Fruit fly (Drosophila melanogaster) whole organism, embryonic: ENCODE data around the gene CG46042.

Source experiments
- Asciz ChIP-seq: fragments of 200-800 bp; sonication (Bioruptor generic); optimal IDR thresholded peaks from 2 replicates; lab custom pipeline; 2017; ENCODE audit warnings: missing biosample characterization, mild to moderate bottlenecking, missing genetic modification characterization, missing genetic modification reagents
- Atf3 ChIP-seq: fragments of 200-800 bp; sonication (Bioruptor generic); optimal IDR thresholded peaks from 3 replicates; lab custom pipeline; 2016; ENCODE audit warnings: missing biosample characterization, missing genetic modification characterization
- Atf6 ChIP-seq: fragments of 200-800 bp; sonication (Bioruptor generic); IDR thresholded peaks from 2 replicates; pipeline ENCODE4 v1.3.6; 2022; ENCODE audit warnings: missing biosample characterization, missing genetic modification characterization
- BtbVII ChIP-seq: fragments of 200-800 bp; sonication (Bioruptor generic); optimal IDR thresholded peaks from 3 replicates; lab custom pipeline; 2017; ENCODE audit warnings: missing biosample characterization, mild to moderate bottlenecking, missing genetic modification characterization
- C15 ChIP-seq: fragments of 200-800 bp; sonication (Bioruptor generic); IDR thresholded peaks from 3 replicates; pipeline ENCODE4 v1.3.6; 2022; ENCODE audit warnings: missing biosample characterization, missing genetic modification characterization
- CG10565 ChIP-seq: fragments of 200-800 bp; sonication (Bioruptor generic); optimal IDR thresholded peaks from 3 replicates; lab custom pipeline; 2016; ENCODE audit warnings: missing biosample characterization, mild to moderate bottlenecking, missing genetic modification characterization
- CG11695 ChIP-seq: fragments of 200-800 bp; sonication (Bioruptor generic); IDR thresholded peaks from 3 replicates; pipeline ENCODE4 v1.3.6; 2022; ENCODE audit warnings: missing biosample characterization, missing genetic modification characterization
- CG13624 ChIP-seq: fragments of 200-800 bp; sonication (Bioruptor generic); optimal IDR thresholded peaks from 2 replicates; lab custom pipeline; 2016; ENCODE audit warnings: missing biosample characterization, missing genetic modification characterization
- CG14014 ChIP-seq: fragments of 200-800 bp; sonication (Bioruptor generic); IDR thresholded peaks from 2 replicates; pipeline ENCODE4 v1.3.6; 2022; ENCODE audit warnings: missing biosample characterization, missing genetic modification characterization
- CG14965 ChIP-seq: fragments of 200-800 bp; sonication (Bioruptor generic); optimal IDR thresholded peaks from 2 replicates; lab custom pipeline; 2016; ENCODE audit warnings: missing biosample characterization, missing genetic modification characterization, borderline replicate concordance
- CG16863 ChIP-seq: fragments of 200-800 bp; sonication (Bioruptor generic); optimal IDR thresholded peaks from 3 replicates; lab custom pipeline; 2016; ENCODE audit warnings: missing biosample characterization, missing genetic modification characterization
- CG17328 ChIP-seq: fragments of 200-800 bp; sonication (Bioruptor generic); IDR thresholded peaks from 2 replicates; pipeline ENCODE4 v1.3.6; 2022; ENCODE audit warnings: missing biosample characterization, missing genetic modification characterization
- CG17361 ChIP-seq: fragments of 200-800 bp; sonication (Bioruptor generic); IDR thresholded peaks from 3 replicates; pipeline ENCODE4 v1.3.6; 2022; ENCODE audit warnings: missing biosample characterization, missing genetic modification characterization
- CG2678 ChIP-seq: fragments of 200-800 bp; sonication (Bioruptor generic); optimal IDR thresholded peaks from 3 replicates; lab custom pipeline; 2019; ENCODE audit warnings: missing biosample characterization, mild to moderate bottlenecking, missing genetic modification characterization, moderate library complexity
- CG2712 ChIP-seq: fragments of 200-800 bp; optimal IDR thresholded peaks from 3 replicates; lab custom pipeline; 2019; ENCODE audit warnings: missing biosample characterization, mild to moderate bottlenecking, missing genetic modification characterization, moderate library complexity
- CG32767 ChIP-seq: fragments of 200-800 bp; sonication (Bioruptor generic); IDR thresholded peaks from 2 replicates; pipeline ENCODE4 v1.3.6; 2022; ENCODE audit warnings: missing biosample characterization, missing genetic modification characterization
- CG3838 ChIP-seq: fragments of 200-800 bp; sonication (Bioruptor generic); optimal IDR thresholded peaks from 3 replicates; lab custom pipeline; 2016; ENCODE audit warnings: missing biosample characterization, missing genetic modification characterization
- CG4820 ChIP-seq: fragments of 200-800 bp; sonication (Bioruptor generic); optimal IDR thresholded peaks from 3 replicates; lab custom pipeline; 2016; ENCODE audit warnings: missing biosample characterization, missing genetic modification characterization
- CG4854 ChIP-seq: fragments of 200-800 bp; sonication (Bioruptor generic); optimal IDR thresholded peaks from 2 replicates; lab custom pipeline; 2016; ENCODE audit warnings: missing biosample characterization, missing genetic modification characterization, inconsistent platforms
- CG7357 ChIP-seq: fragments of 200-800 bp; sonication (Bioruptor generic); IDR thresholded peaks from 3 replicates; pipeline ENCODE4 v1.3.6; 2022; ENCODE audit warnings: missing biosample characterization, missing genetic modification characterization
- CG7556 ChIP-seq: fragments of 200-800 bp; sonication (Bioruptor generic); optimal IDR thresholded peaks from 2 replicates; lab custom pipeline; 2017; ENCODE audit warnings: missing biosample characterization, mild to moderate bottlenecking, missing genetic modification characterization
- CG7987 ChIP-seq: fragments of 200-800 bp; sonication (Bioruptor generic); optimal IDR thresholded peaks from 2 replicates; lab custom pipeline; 2018; ENCODE audit warnings: missing biosample characterization, mild to moderate bottlenecking, missing genetic modification characterization, moderate library complexity
- CG8089 ChIP-seq: fragments of 200-800 bp; sonication (Bioruptor generic); optimal IDR thresholded peaks from 3 replicates; lab custom pipeline; 2016; ENCODE audit warnings: missing biosample characterization, missing genetic modification characterization
- CG8359 ChIP-seq: fragments of 200-800 bp; sonication (Bioruptor generic); optimal IDR thresholded peaks from 2 replicates; lab custom pipeline; 2017; ENCODE audit warnings: missing biosample characterization, mild to moderate bottlenecking, missing genetic modification characterization, borderline replicate concordance
- CG8944 ChIP-seq: fragments of 200-800 bp; sonication (Bioruptor generic); optimal IDR thresholded peaks from 3 replicates; lab custom pipeline; 2016; ENCODE audit warnings: missing biosample characterization, missing genetic modification characterization
- Dfd ChIP-seq, 2 experiments: fragments of >200 bp; optimal IDR thresholded peaks; 2 replicates each; lab custom pipeline; 2017; ENCODE audit warnings: missing biosample characterization in 2 of 2, missing genetic modification characterization in 2 of 2
- ERR ChIP-seq: fragments of 200-800 bp; sonication (Bioruptor generic); optimal IDR thresholded peaks from 2 replicates; lab custom pipeline; 2016; ENCODE audit warnings: missing biosample characterization, missing genetic modification characterization
- Fer1 ChIP-seq: fragments of 200-800 bp; sonication (Bioruptor generic); optimal IDR thresholded peaks from 2 replicates; lab custom pipeline; 2017; ENCODE audit warnings: missing biosample characterization, mild to moderate bottlenecking, missing genetic modification characterization
- Fer2 ChIP-seq: fragments of 200-800 bp; sonication (Bioruptor generic); optimal IDR thresholded peaks from 2 replicates; lab custom pipeline; 2018; ENCODE audit warnings: missing biosample characterization, mild to moderate bottlenecking, missing genetic modification characterization, moderate library complexity
- HLH54F ChIP-seq: fragments of 200-800 bp; sonication (Bioruptor generic); optimal IDR thresholded peaks from 3 replicates; lab custom pipeline; 2016; ENCODE audit warnings: missing biosample characterization, missing genetic modification characterization
- Lim3 ChIP-seq: fragments of 200-800 bp; sonication (Bioruptor generic); IDR thresholded peaks from 2 replicates; pipeline ENCODE4 v1.3.6; 2022; ENCODE audit warnings: missing biosample characterization, missing genetic modification characterization
- MTF-1 ChIP-seq: fragments of 200-800 bp; sonication (Bioruptor generic); optimal IDR thresholded peaks from 2 replicates; lab custom pipeline; 2018; ENCODE audit warnings: missing biosample characterization, mild to moderate bottlenecking, missing genetic modification characterization, borderline replicate concordance
- Nf-YA ChIP-seq: fragments of 200-800 bp; sonication (Bioruptor generic); IDR thresholded peaks from 2 replicates; pipeline ENCODE4 v1.3.6; 2022; ENCODE audit warnings: missing biosample characterization, missing genetic modification characterization
- Scr ChIP-seq: fragments of 200-800 bp; sonication (Bioruptor generic); IDR thresholded peaks from 2 replicates; pipeline ENCODE4 v1.3.6; 2022; ENCODE audit warnings: missing biosample characterization, missing genetic modification characterization; ENCODE audit not compliant: partially characterized antibody
- Sry-δ ChIP-seq: fragments of 200-800 bp; sonication (Bioruptor generic); optimal IDR thresholded peaks from 2 replicates; lab custom pipeline; 2016; ENCODE audit warnings: missing biosample characterization, missing genetic modification characterization
- Xbp1 ChIP-seq: fragments of 200-800 bp; sonication (Bioruptor generic); optimal IDR thresholded peaks from 3 replicates; lab custom pipeline; 2016; ENCODE audit warnings: missing biosample characterization, mild to moderate bottlenecking, missing genetic modification characterization
- ase ChIP-seq: fragments of 200-800 bp; sonication (Bioruptor generic); IDR thresholded peaks from 3 replicates; pipeline ENCODE4 v1.3.6; 2022; ENCODE audit warnings: missing biosample characterization, missing genetic modification characterization
- croc ChIP-seq: fragments of 200-800 bp; sonication (Bioruptor generic); conservative IDR thresholded peaks from 3 replicates; pipeline ENCODE4 v1.3.6; 2022; ENCODE audit warnings: missing biosample characterization, missing genetic modification characterization
- dysf ChIP-seq: fragments of 200-800 bp; sonication (Bioruptor generic); IDR thresholded peaks from 3 replicates; pipeline ENCODE4 v1.3.6; 2022; ENCODE audit warnings: missing biosample characterization, missing genetic modification characterization
- grn ChIP-seq: fragments of 200-800 bp; sonication (Bioruptor generic); optimal IDR thresholded peaks from 3 replicates; lab custom pipeline; 2017; ENCODE audit warnings: missing biosample characterization, missing genetic modification characterization
- ham ChIP-seq: fragments of 200-800 bp; sonication (Bioruptor generic); IDR thresholded peaks from 2 replicates; pipeline ENCODE4 v1.3.6; 2022; ENCODE audit warnings: missing biosample characterization, missing genetic modification characterization
- kah ChIP-seq: fragments of 200-800 bp; sonication (Bioruptor generic); optimal IDR thresholded peaks from 2 replicates; lab custom pipeline; 2018; ENCODE audit warnings: missing biosample characterization, mild to moderate bottlenecking, missing genetic modification characterization
- ken ChIP-seq: fragments of 200-800 bp; sonication (Bioruptor generic); IDR thresholded peaks from 3 replicates; pipeline ENCODE4 v1.3.6; 2022; ENCODE audit warnings: missing biosample characterization, missing genetic modification characterization
- lbe ChIP-seq: fragments of 200-800 bp; sonication (Bioruptor generic); optimal IDR thresholded peaks from 2 replicates; lab custom pipeline; 2016; ENCODE audit warnings: missing biosample characterization, mild to moderate bottlenecking, missing genetic modification characterization
- lov ChIP-seq, 2 experiments: fragments of 200-800 bp in 1 of 2; fragments of >200 bp in 1 of 2; sonication (Bioruptor generic) in 1 of 2; IDR thresholded peaks in 1 of 2; optimal IDR thresholded peaks in 1 of 2; 2 replicates in 1 of 2; 3 replicates in 1 of 2; pipeline versions ENCODE4 v1.3.6 to Lab custom; 2017 to 2022; ENCODE audit warnings: missing biosample characterization in 1 of 2, missing genetic modification characterization in 1 of 2
- nerfin-1 ChIP-seq: fragments of 200-800 bp; sonication (Bioruptor generic); optimal IDR thresholded peaks from 3 replicates; lab custom pipeline; 2019; ENCODE audit warnings: missing biosample characterization, mild to moderate bottlenecking, missing genetic modification characterization, moderate library complexity
- nmo ChIP-seq: fragments of 200-800 bp; sonication (Bioruptor generic); optimal IDR thresholded peaks from 2 replicates; lab custom pipeline; 2018; ENCODE audit warnings: missing biosample characterization, mild to moderate bottlenecking, missing genetic modification characterization, moderate library complexity
- org-1 ChIP-seq: fragments of 200-800 bp; sonication (Bioruptor generic); optimal IDR thresholded peaks from 2 replicates; lab custom pipeline; 2017; ENCODE audit warnings: missing biosample characterization, missing genetic modification characterization
- peb ChIP-seq: fragments of 200-800 bp; sonication (Bioruptor generic); IDR thresholded peaks from 2 replicates; pipeline ENCODE4 v1.3.6; 2022; ENCODE audit warnings: missing biosample characterization, missing genetic modification characterization
- pzg ChIP-seq: fragments of 200-800 bp; sonication (Bioruptor generic); optimal IDR thresholded peaks from 3 replicates; lab custom pipeline; 2018; ENCODE audit warnings: missing biosample characterization, mild to moderate bottlenecking, missing genetic modification characterization, moderate library complexity
- vvl ChIP-seq: fragments of 200-800 bp; sonication (Bioruptor generic); IDR thresholded peaks from 2 replicates; pipeline ENCODE4 v1.3.6; 2022; ENCODE audit warnings: missing biosample characterization, missing genetic modification characterization
- wdn ChIP-seq: fragments of 200-800 bp; sonication (Bioruptor generic); IDR thresholded peaks from 2 replicates; pipeline ENCODE4 v1.3.6; 2022; ENCODE audit warnings: missing biosample characterization, missing genetic modification characterization

Gene CG46042

dm6 chr3R:19924331-19924730 lies 17.9 kb downstream of the CG46042 start (continued):
- TF ChIP-seq kah (GFP tag; lab: Kevin White, UChicago): no peak
- peak; percentile 14 for TF ChIP-seq grn (GFP tag; lab: Kevin White, UChicago)
- TF ChIP-seq Sry-δ (GFP tag; lab: Kevin White, UChicago): no peak
- TF ChIP-seq HLH54F (GFP tag; lab: Kevin White, UChicago): no peak
- no peak for TF ChIP-seq Xbp1
- TF ChIP-seq Lim3 (GFP tag; lab: Robert Waterston, UW): no peak
- no peak for TF ChIP-seq peb
- TF ChIP-seq CG10565: no peak
- no peak for TF ChIP-seq pzg (GFP tag; lab: Kevin White, UChicago)
- peak; percentile 22 for TF ChIP-seq Asciz (GFP tag; lab: Kevin White, UChicago)
- TF ChIP-seq Fer1: no peak
- no peak for TF ChIP-seq ase (GFP tag; lab: Robert Waterston, UW)
- no peak for TF ChIP-seq CG2678
- no peak for TF ChIP-seq vvl (GFP tag; lab: Robert Waterston, UW)
- no peak for TF ChIP-seq lbe (GFP tag; lab: Kevin White, UChicago)
- no peak for TF ChIP-seq CG7987 (GFP tag; lab: Kevin White, UChicago)
- no peak for TF ChIP-seq croc (GFP tag; lab: Robert Waterston, UW)
- TF ChIP-seq dysf (GFP tag; lab: Robert Waterston, UW): no peak
- no peak for TF ChIP-seq Scr (GFP tag; lab: Robert Waterston, UW)
- no peak for TF ChIP-seq ham (GFP tag; lab: Robert Waterston, UW)
- TF ChIP-seq ERR (GFP tag; lab: Kevin White, UChicago): no peak
- TF ChIP-seq Dfd (GFP tag; optimal IDR thresholded peaks at IDR 0.05; lab: Kevin White, UChicago): no peak
- TF ChIP-seq nmo (GFP tag; lab: Kevin White, UChicago): no peak
- TF ChIP-seq CG7556 (GFP tag; lab: Kevin White, UChicago): no peak
- TF ChIP-seq C15 (GFP tag; lab: Robert Waterston, UW): no peak
- TF ChIP-seq nerfin-1: no peak
- TF ChIP-seq CG4820 (GFP tag; lab: Kevin White, UChicago): no peak
- TF ChIP-seq Nf-YA (GFP tag; lab: Robert Waterston, UW): no peak
- TF ChIP-seq CG16863: no peak
- TF ChIP-seq CG17361 (GFP tag; lab: Robert Waterston, UW): no peak
- no peak for TF ChIP-seq CG14965
- TF ChIP-seq CG7357 (GFP tag; lab: Robert Waterston, UW): no peak
- TF ChIP-seq wdn (GFP tag; lab: Robert Waterston, UW): no peak
- peak; percentile 43; the same call in 1 of the 2 replicates for TF ChIP-seq CG14014 (GFP tag; lab: Robert Waterston, UW)
- peak; percentile 1 for TF ChIP-seq Fer2 (tag; lab: Kevin White, UChicago)
- TF ChIP-seq CG11695 (GFP tag; lab: Robert Waterston, UW): no peak
- no peak for TF ChIP-seq MTF-1 (GFP tag; lab: Kevin White, UChicago)
- no peak for TF ChIP-seq CG4854 (GFP tag; lab: Kevin White, UChicago)
- peak; percentile 62 for TF ChIP-seq Atf6 (GFP tag; lab: Robert Waterston, UW)
- no peak for TF ChIP-seq CG3838 (GFP tag; lab: Kevin White, UChicago)
- no peak for TF ChIP-seq CG8359
- TF ChIP-seq CG32767: no peak
- TF ChIP-seq CG13624 (GFP tag; lab: Kevin White, UChicago): no peak
- no peak for TF ChIP-seq CG8944 (GFP tag; lab: Kevin White, UChicago)
- TF ChIP-seq BtbVII (GFP tag; lab: Kevin White, UChicago): peak; percentile 36
- TF ChIP-seq CG17328: no peak
- peak; percentile 2 for TF ChIP-seq org-1
- no peak for TF ChIP-seq CG8089 (GFP tag; lab: Kevin White, UChicago)
- TF ChIP-seq Atf3 (GFP tag; lab: Kevin White, UChicago): no peak
- no peak for TF ChIP-seq lov (optimal IDR thresholded peaks at IDR 0.05; lab: Kevin White, UChicago)
- TF ChIP-seq lov (GFP tag; IDR thresholded peaks at IDR 0.05; lab: Robert Waterston, UW): no peak
- TF ChIP-seq CG2712: no peak
- TF ChIP-seq ken (GFP tag; lab: Robert Waterston, UW): no peak
